Worm (Caenorhabditis elegans): Measurements from ENCODE around the gene fbxa-147.
"Not testable (repeated sequence)": the region's sequence is repeated elsewhere in the genome, so short reads cannot be mapped to it uniquely, and the experiment has no call there.

DNA sequence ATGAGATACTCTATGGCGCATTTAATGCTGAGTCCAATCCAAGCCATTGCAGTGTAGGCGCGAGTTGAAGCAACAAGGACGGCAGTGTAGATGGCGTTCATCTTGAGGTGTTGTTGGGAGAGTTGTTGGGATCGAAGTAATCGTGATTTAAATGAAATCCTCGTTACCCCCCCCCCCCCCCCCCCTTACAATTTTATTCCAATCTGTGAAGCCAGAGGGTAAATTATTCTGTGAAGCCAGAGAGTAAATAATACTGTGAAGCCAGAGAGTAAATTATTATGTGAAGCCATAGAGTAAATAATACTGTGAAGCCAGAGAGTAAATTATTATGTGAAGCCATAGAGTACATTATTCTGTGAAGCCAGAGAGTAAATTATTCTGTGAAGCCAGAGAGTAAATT lies 34.1 kb downstream of the fbxa-147 start, which contains the start of gene nspa-10:
- TF ChIP-seq fkh-10 (GFP tag; optimal IDR thresholded peaks at IDR 0.05); elt-2 (tag; optimal IDR thresholded peaks at IDR 0.05); skn-1 (tag; optimal IDR thresholded peaks at IDR 0.05); elt-3 (tag; optimal IDR thresholded peaks at IDR 0.05); unc-62 (GFP tag; optimal IDR thresholded peaks at IDR 0.05); zag-1 (tag; optimal IDR thresholded peaks at IDR 0.05); nhr-85 (tag); egl-13 (tag; optimal IDR thresholded peaks at IDR 0.05); dpl-1 (GFP tag; optimal IDR thresholded peaks at IDR 0.05); pqm-1 (tag; optimal IDR thresholded peaks at IDR 0.05); ztf-4 (tag; optimal IDR thresholded peaks at IDR 0.05); efl-3 (GFP tag; optimal IDR thresholded peaks at IDR 0.05); ceh-88 (GFP tag; IDR thresholded peaks at IDR 0.05): not testable (repeated sequence)
